Fruit fly (Drosophila melanogaster): Measurements from ENCODE around the gene baz.
A peak's percentile ranks its signal among the peaks of the same experiment; 100 is the strongest.

baz gene

DNA sequence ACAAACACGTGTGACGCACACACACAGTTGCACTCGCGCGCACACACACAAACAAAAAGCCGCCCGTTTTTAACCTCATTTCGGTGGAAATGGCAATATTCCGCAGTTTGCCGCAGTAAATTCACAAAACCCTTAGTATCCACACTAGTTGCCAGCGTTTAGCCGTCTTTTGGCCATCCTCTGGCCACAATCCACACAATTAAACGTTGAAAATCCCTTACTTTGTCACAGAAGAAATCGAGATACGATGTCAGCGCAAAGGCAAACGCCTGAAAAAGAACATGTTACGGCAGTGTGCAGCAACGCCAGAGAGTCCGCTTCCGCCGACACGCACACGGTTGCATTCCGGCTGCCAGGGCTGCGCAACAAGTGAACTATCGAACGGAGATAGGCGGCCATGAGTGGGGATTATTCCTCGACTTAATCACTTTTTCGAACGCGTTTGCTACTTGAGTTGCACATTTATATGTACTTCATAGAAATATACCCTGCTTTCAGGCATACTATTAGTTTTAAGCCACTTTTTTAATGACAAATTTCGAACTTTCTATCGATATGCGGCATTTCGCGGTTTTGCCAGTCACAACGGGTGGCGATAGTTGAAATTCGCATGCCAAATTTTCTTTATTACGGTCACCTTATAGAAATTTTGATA, 11.7 kb upstream of the baz start, which contains the start of gene RpS5a (continued):
- TF ChIP-seq dpn (GFP tag; optimal IDR thresholded peaks at IDR 0.05) (peak; percentile 62 to 84), Trl (optimal IDR thresholded peaks at IDR 0.05) (no peak), Trl (GFP tag; optimal IDR thresholded peaks at IDR 0.05) (peak; percentile 86), nom (GFP tag; optimal IDR thresholded peaks at IDR 0.05) (peak; percentile 79), eve (GFP tag; optimal IDR thresholded peaks at IDR 0.05) (peak in 1 of 2 experiments; percentile 17), pb (GFP tag; optimal IDR thresholded peaks at IDR 0.05) (peak; percentile 81), rib (GFP tag; IDR thresholded peaks at IDR 0.05) (0 out of 2 replicates have a peak, but pooled peaks have one; percentile 14), dan (GFP tag; IDR thresholded peaks at IDR 0.05) (no peak), Fer3 (tag; optimal IDR thresholded peaks at IDR 0.05) (peak; percentile 76), klu (GFP tag; IDR thresholded peaks at IDR 0.05) (peak; percentile 64), gt (GFP tag; IDR thresholded peaks at IDR 0.05) (peak; percentile 62; the same call in 1 of the 2 replicates), CG12219 (GFP tag; optimal IDR thresholded peaks at IDR 0.05) (peak; percentile 65), trem (tag; optimal IDR thresholded peaks at IDR 0.05) (peak; percentile 50), ind (GFP tag; optimal IDR thresholded peaks at IDR 0.05) (peak; percentile 74), D19B (GFP tag; optimal IDR thresholded peaks at IDR 0.05) (peak; percentile 70), CG30403 (GFP tag; optimal IDR thresholded peaks at IDR 0.05) (peak; percentile 80), CG9609 (GFP tag; optimal IDR thresholded peaks at IDR 0.05) (peak; percentile 86), Sox102F (GFP tag; optimal IDR thresholded peaks at IDR 0.05) (no peak), ham (GFP tag; IDR thresholded peaks at IDR 0.05) (no peak), CG9876 (GFP tag; optimal IDR thresholded peaks at IDR 0.05) (peak; percentile 91), fu2 (GFP tag; optimal IDR thresholded peaks at IDR 0.05) (peak; percentile 75), dm (GFP tag; optimal IDR thresholded peaks at IDR 0.05) (peak; percentile 95), vvl (GFP tag; IDR thresholded peaks at IDR 0.05) (peak; percentile 79), CG7928 (GFP tag; optimal IDR thresholded peaks at IDR 0.05) (peak; percentile 89), CG15011 (GFP tag; optimal IDR thresholded peaks at IDR 0.05) (peak; percentile 86), Dek (tag; optimal IDR thresholded peaks at IDR 0.05) (peak; percentile 51), CG3407 (GFP tag; optimal IDR thresholded peaks at IDR 0.05) (peak; percentile 82), CG8944 (GFP tag; optimal IDR thresholded peaks at IDR 0.05) (peak; percentile 66), CG5953 (GFP tag; IDR thresholded peaks at IDR 0.05) (no peak), so (GFP tag; IDR thresholded peaks at IDR 0.05) (peak; percentile 57; the same call in 2 of the 3 replicates), CG31388 (GFP tag; optimal IDR thresholded peaks at IDR 0.05) (no peak), insv (GFP tag; optimal IDR thresholded peaks at IDR 0.05) (peak in 1 of 2 experiments; percentile 53), CG8765 (GFP tag; IDR thresholded peaks at IDR 0.05) (peak; percentile 70), Hr3 (GFP tag; optimal IDR thresholded peaks at IDR 0.05) (peak; percentile 54), CG15479 (GFP tag; optimal IDR thresholded peaks at IDR 0.05) (peak; percentile 29), CG8290 (GFP tag; optimal IDR thresholded peaks at IDR 0.05) (peak; percentile 79), CG8290 (tag; optimal IDR thresholded peaks at IDR 0.05) (peak; percentile 70 to 86), peb (GFP tag; IDR thresholded peaks at IDR 0.05) (no peak; the same call in 1 of the 2 replicates), Blimp-1 (GFP tag; optimal IDR thresholded peaks at IDR 0.05) (peak; percentile 37), CG30020 (tag; optimal IDR thresholded peaks at IDR 0.05) (peak; percentile 44), CG33557 (GFP tag; optimal IDR thresholded peaks at IDR 0.05) (peak; percentile 73), sens (GFP tag) (peak; percentile 95), Atf-2 (GFP tag; optimal IDR thresholded peaks at IDR 0.05) (peak; percentile 60), CG11504 (tag; optimal IDR thresholded peaks at IDR 0.05) (no peak), Gug (GFP tag; IDR thresholded peaks at IDR 0.05) (peak; percentile 76; the same call in 3 of the 4 replicates), D19A (tag; optimal IDR thresholded peaks at IDR 0.05) (no peak), CG14860 (GFP tag; IDR thresholded peaks at IDR 0.05; ENCODE audit: partially characterized antibody) (peak; percentile 71), schlank (tag; optimal IDR thresholded peaks at IDR 0.05) (peak; percentile 81), CG4820 (GFP tag; optimal IDR thresholded peaks at IDR 0.05) (peak; percentile 66), CG6689 (GFP tag; IDR thresholded peaks at IDR 0.05) (peak; percentile 60), Sry-δ (GFP tag; optimal IDR thresholded peaks at IDR 0.05) (peak; percentile 77)

Measured in whole organism, embryonic.